Worm (Caenorhabditis elegans) whole organism, late embryonic: ENCODE measurements around the gene gop-1.

ENCODE experiments used
- C38D4.7 ChIP-seq: fragments of 200-800 bp; sonication (Bioruptor generic); optimal IDR thresholded peaks from 2 replicates; lab custom pipeline; 2018; ENCODE audit warnings: mild to moderate bottlenecking, missing genetic modification characterization, moderate library complexity, missing compliant biosample characterization
- T23F11.4 ChIP-seq: fragments of 200-800 bp; sonication (Bioruptor generic); optimal IDR thresholded peaks from 2 replicates; lab custom pipeline; 2018; ENCODE audit warnings: mild to moderate bottlenecking, missing genetic modification characterization, missing compliant biosample characterization
- ahr-1 ChIP-seq: sonication (generic microtip); optimal IDR thresholded peaks from 2 replicates; lab custom pipeline; 2016; ENCODE audit warnings: missing genetic modification characterization, missing compliant biosample characterization
- ceh-14 ChIP-seq: sonication (generic microtip); optimal IDR thresholded peaks from 2 replicates; lab custom pipeline; 2016; ENCODE audit warnings: missing genotype, missing genetic modification characterization, missing compliant biosample characterization
- ceh-18 ChIP-seq: sonication (generic microtip); optimal IDR thresholded peaks from 2 replicates; lab custom pipeline; 2016; ENCODE audit warnings: missing genetic modification characterization, missing compliant biosample characterization
- ceh-19 ChIP-seq: fragments of 200-800 bp; sonication (Bioruptor generic); optimal IDR thresholded peaks from 2 replicates; lab custom pipeline; 2018; ENCODE audit warnings: mild to moderate bottlenecking, missing genetic modification characterization, missing compliant biosample characterization
- ceh-2 ChIP-seq: sonication (generic microtip); optimal IDR thresholded peaks from 2 replicates; lab custom pipeline; 2016; ENCODE audit warnings: missing genotype, missing genetic modification characterization, missing compliant biosample characterization
- ceh-31 ChIP-seq: sonication (generic microtip); optimal IDR thresholded peaks from 2 replicates; lab custom pipeline; 2016; ENCODE audit warnings: missing genetic modification characterization, missing compliant biosample characterization
- ceh-34 ChIP-seq: sonication (generic microtip); optimal IDR thresholded peaks from 2 replicates; lab custom pipeline; 2016; ENCODE audit warnings: mild to moderate bottlenecking, missing genetic modification characterization, missing compliant biosample characterization
- ceh-6 ChIP-seq: fragments of 200-800 bp; sonication (Bioruptor generic); optimal IDR thresholded peaks from 2 replicates; lab custom pipeline; 2018; ENCODE audit warnings: mild to moderate bottlenecking, missing genetic modification characterization, missing compliant biosample characterization
- ceh-9 ChIP-seq: sonication (generic microtip); optimal IDR thresholded peaks from 2 replicates; lab custom pipeline; 2016; ENCODE audit warnings: mild to moderate bottlenecking, missing genetic modification characterization, inconsistent platforms, missing compliant biosample characterization
- elt-2 ChIP-seq: sonication (generic microtip); optimal IDR thresholded peaks from 2 replicates; lab custom pipeline; 2016; ENCODE audit warnings: missing genetic modification reagents, missing genetic modification characterization, missing compliant biosample characterization
- fkh-10 ChIP-seq: fragments of 150-350 bp; optimal IDR thresholded peaks from 2 replicates; lab custom pipeline; 2014; ENCODE audit warnings: missing biosample characterization, missing genetic modification reagents, missing genetic modification characterization
- gmeb-2 ChIP-seq: sonication (generic microtip); optimal IDR thresholded peaks from 2 replicates; lab custom pipeline; 2016; ENCODE audit warnings: missing genetic modification characterization, inconsistent platforms, missing compliant biosample characterization
- hlh-15 ChIP-seq: sonication (generic microtip); optimal IDR thresholded peaks from 2 replicates; lab custom pipeline; 2016; ENCODE audit warnings: missing genetic modification characterization, missing compliant biosample characterization
- hlh-30 ChIP-seq: sonication (generic microtip); optimal IDR thresholded peaks from 2 replicates; lab custom pipeline; 2017; ENCODE audit warnings: antibody characterized with exemption, missing genetic modification characterization, missing compliant biosample characterization; ENCODE audit not compliant: insufficient read depth
- lim-6 ChIP-seq: sonication (generic microtip); optimal IDR thresholded peaks from 2 replicates; lab custom pipeline; 2016; ENCODE audit warnings: missing genetic modification characterization, missing compliant biosample characterization
- lin-11 ChIP-seq: fragments of 200-800 bp; sonication (Bioruptor generic); optimal IDR thresholded peaks from 2 replicates; lab custom pipeline; 2018; ENCODE audit warnings: mild to moderate bottlenecking, missing genetic modification characterization, missing compliant biosample characterization
- nfya-1 ChIP-seq: sonication (generic microtip); optimal IDR thresholded peaks from 2 replicates; lab custom pipeline; 2017; ENCODE audit warnings: missing genetic modification characterization, mild to moderate bottlenecking, missing compliant biosample characterization, antibody characterized with exemption, moderate library complexity
- nhr-232 ChIP-seq: sonication (generic microtip); optimal IDR thresholded peaks from 2 replicates; lab custom pipeline; 2016; ENCODE audit warnings: missing genetic modification characterization, missing compliant biosample characterization
- npax-4 ChIP-seq: sonication (generic microtip); optimal IDR thresholded peaks from 2 replicates; lab custom pipeline; 2016; ENCODE audit warnings: missing genetic modification characterization, missing compliant biosample characterization
- pat-9 ChIP-seq: fragments of 200-800 bp; sonication (Bioruptor generic); optimal IDR thresholded peaks from 2 replicates; lab custom pipeline; 2018; ENCODE audit warnings: mild to moderate bottlenecking, missing genetic modification characterization, moderate library complexity, missing compliant biosample characterization
- pax-1 ChIP-seq: fragments of 150-350 bp; optimal IDR thresholded peaks from 2 replicates; lab custom pipeline; 2014; ENCODE audit warnings: missing biosample characterization, missing genetic modification characterization
- pha-2 ChIP-seq: sonication (generic microtip); optimal IDR thresholded peaks from 2 replicates; lab custom pipeline; 2017; ENCODE audit warnings: mild to moderate bottlenecking, missing genetic modification characterization, missing compliant biosample characterization
- pha-4 ChIP-seq: fragments of 150-350 bp; optimal IDR thresholded peaks from 2 replicates; lab custom pipeline; 2018; ENCODE audit warnings: missing biosample characterization, missing genetic modification reagents, missing genetic modification characterization
- pqm-1 ChIP-seq: sonication (generic microtip); optimal IDR thresholded peaks from 2 replicates; lab custom pipeline; 2016; ENCODE audit warnings: missing genetic modification characterization, missing compliant biosample characterization
- pros-1 ChIP-seq: fragments of 150-350 bp; optimal IDR thresholded peaks from 2 replicates; lab custom pipeline; 2014; ENCODE audit warnings: missing biosample characterization, missing genetic modification reagents, missing genetic modification characterization
- ref-2 ChIP-seq: sonication (generic microtip); optimal IDR thresholded peaks from 2 replicates; lab custom pipeline; 2016; ENCODE audit warnings: missing genetic modification characterization, missing compliant biosample characterization
- sox-2 ChIP-seq: fragments of 200-800 bp; sonication (Bioruptor generic); IDR thresholded peaks from 2 replicates; pipeline ENCODE4 v1.3.6; 2022; ENCODE audit warnings: missing genetic modification reagents, missing genetic modification characterization, missing compliant biosample characterization
- sox-4 ChIP-seq: sonication (generic microtip); optimal IDR thresholded peaks from 2 replicates; lab custom pipeline; 2017; ENCODE audit warnings: mild to moderate bottlenecking, missing genetic modification characterization, inconsistent platforms, missing compliant biosample characterization
- tbx-2 ChIP-seq: sonication (generic microtip); optimal IDR thresholded peaks from 2 replicates; lab custom pipeline; 2016; ENCODE audit warnings: missing genetic modification characterization, missing compliant biosample characterization
- unc-3 ChIP-seq, 2 experiments: fragments of 200-800 bp in 1 of 2; sonication (Bioruptor generic) in 1 of 2; sonication (generic microtip) in 1 of 2; conservative IDR thresholded peaks in 1 of 2; optimal IDR thresholded peaks in 1 of 2; 2 replicates each; pipeline versions ENCODE4 v1.3.6 to Lab custom; 2016 to 2022; ENCODE audit warnings: missing compliant biosample characterization in 2 of 2, missing genetic modification characterization in 2 of 2, missing genetic modification reagents in 1 of 2
- unc-55 ChIP-seq: sonication (generic microtip); optimal IDR thresholded peaks from 2 replicates; lab custom pipeline; 2017; ENCODE audit warnings: missing biosample characterization, missing genetic modification reagents, missing genetic modification characterization
- zip-5 ChIP-seq: sonication (generic microtip); optimal IDR thresholded peaks from 2 replicates; lab custom pipeline; 2016; ENCODE audit warnings: missing genetic modification characterization, missing compliant biosample characterization
- ztf-16 ChIP-seq: sonication (generic microtip); optimal IDR thresholded peaks from 2 replicates; lab custom pipeline; 2017; ENCODE audit warnings: missing genetic modification characterization, missing compliant biosample characterization

gop-1 gene

ce11 chrIII:5211137-5211648 is 43.0 kb upstream of the gop-1 start (continued):
- TF ChIP-seq elt-2 (peak; percentile 74), nfya-1 (tag; lab: Kevin White, UChicago) (peak; percentile 1), sox-4 (tag; lab: Kevin White, UChicago) (peak; percentile 63), ztf-16 (peak; percentile 10), ahr-1 (tag; lab: Kevin White, UChicago) (peak; percentile 20), zip-5 (tag; lab: Kevin White, UChicago) (peak; percentile 4), hlh-15 (tag; lab: Kevin White, UChicago) (peak; percentile 60), ceh-31 (tag; lab: Kevin White, UChicago) (peak; percentile 54), ceh-14 (tag; lab: Kevin White, UChicago) (peak; percentile 41), gmeb-2 (tag; lab: Kevin White, UChicago) (peak; percentile 43)

DNA sequence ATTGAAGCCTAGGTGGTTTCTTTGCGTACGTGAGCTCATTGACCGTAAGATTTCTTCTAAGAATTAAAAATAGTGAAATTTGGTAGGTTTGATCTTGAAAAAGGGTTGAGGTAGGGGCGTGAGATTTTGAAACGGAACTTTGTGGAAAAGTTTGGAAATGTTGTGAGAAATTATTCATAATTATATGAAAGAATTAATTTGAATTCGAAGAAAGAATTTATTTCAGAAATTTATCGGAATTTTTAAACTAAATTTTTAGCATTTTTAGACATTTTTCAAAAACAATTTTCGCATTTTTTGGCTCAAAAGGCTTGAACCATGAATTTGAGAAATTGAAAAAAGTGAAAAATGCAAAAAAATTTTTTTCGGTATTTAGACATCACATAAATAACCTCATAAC is 40.1 kb upstream of the gop-1 start:
- no peak for TF ChIP-seq npax-4 (tag; lab: Kevin White, UChicago)
- no peak for TF ChIP-seq ref-2 (tag; lab: Kevin White, UChicago)
- TF ChIP-seq fkh-10 (GFP tag; lab: Kevin White, UChicago) = no peak
- TF ChIP-seq nhr-232 (tag; lab: Kevin White, UChicago) = no peak
- no peak for TF ChIP-seq pax-1 (tag; lab: Kevin White, UChicago)
- no peak for TF ChIP-seq ceh-18 (tag; lab: Kevin White, UChicago)
- TF ChIP-seq, all 69 proteins: peak for 0

- TF ChIP-seq sox-2 (GFP tag; lab: Robert Waterston, UW) (no peak), ceh-34 (no peak), pros-1 (no peak), lim-6 (tag; lab: Kevin White, UChicago) (no peak), gmeb-2 (tag; lab: Kevin White, UChicago) (no peak), pha-4 (tag; lab: Kevin White, UChicago) (no peak), pha-2 (tag; lab: Kevin White, UChicago) (no peak), ceh-9 (tag; lab: Kevin White, UChicago) (no peak), npax-4 (tag; lab: Kevin White, UChicago) (no peak), zip-5 (tag; lab: Kevin White, UChicago) (no peak), T23F11.4 (GFP tag; lab: Kevin White, UChicago) (no peak)
Measured at ce11 chrIII:5215375-5215774, 38.9 kb upstream of the gop-1 start, which contains the start of gene ZC155.4. ZC155.4 (minus strand) TSS chrIII:5215475.

DNA sequence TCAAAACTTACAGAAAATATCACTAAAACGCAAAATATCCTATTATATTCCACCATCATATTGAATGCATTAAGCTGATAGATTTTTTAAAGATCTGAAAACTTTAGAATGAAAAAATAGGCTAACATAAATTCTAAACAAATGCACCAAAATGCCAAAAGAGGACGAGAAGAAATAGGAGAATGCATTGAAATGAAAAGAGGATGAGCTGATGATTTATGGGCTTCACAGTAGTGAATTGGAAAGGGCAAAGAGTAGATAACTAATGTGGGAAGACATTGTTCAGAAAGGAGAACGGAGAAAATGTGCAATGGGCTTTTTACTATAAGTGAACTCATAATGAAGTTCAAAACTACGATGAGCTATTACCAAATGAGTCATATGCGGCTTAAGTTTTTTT is 36.7 kb upstream of the gop-1 start, which contains the start of gene cutl-19:
Gene cutl-19, minus strand, starts transcription at position 101 of the 400 bp plus-strand sequence.
- TF ChIP-seq tbx-2 = no peak
- TF ChIP-seq ceh-2 (tag; lab: Kevin White, UChicago) = no peak
- TF ChIP-seq pqm-1 (tag; lab: Kevin White, UChicago) = no peak
- no peak for TF ChIP-seq sox-4 (tag; lab: Kevin White, UChicago)
- no peak for TF ChIP-seq C38D4.7
- TF ChIP-seq ceh-34 = no peak
- no peak for TF ChIP-seq pha-2 (tag; lab: Kevin White, UChicago)
- no peak for TF ChIP-seq fkh-10 (GFP tag; lab: Kevin White, UChicago)
- no peak for TF ChIP-seq lin-11 (tag; lab: Kevin White, UChicago)
- no peak for TF ChIP-seq T23F11.4 (GFP tag; lab: Kevin White, UChicago)
- no peak for TF ChIP-seq ceh-6 (GFP tag; lab: Kevin White, UChicago)
- TF ChIP-seq ceh-18 (tag; lab: Kevin White, UChicago) = no peak
- TF ChIP-seq pha-4 (tag; lab: Kevin White, UChicago) = no peak
- TF ChIP-seq unc-55 = no peak
- TF ChIP-seq ceh-9 (tag; lab: Kevin White, UChicago) = no peak

- TF ChIP-seq hlh-30 (tag; lab: Kevin White, UChicago) = no peak
- TF ChIP-seq ceh-19 (GFP tag; lab: Kevin White, UChicago) = no peak
- TF ChIP-seq pha-4 (tag; lab: Kevin White, UChicago) = no peak
- TF ChIP-seq unc-3 (GFP tag; conservative IDR thresholded peaks at IDR 0.05; lab: Robert Waterston, UW) = no peak
- peak; percentile 33 for TF ChIP-seq unc-3 (tag; optimal IDR thresholded peaks at IDR 0.05; lab: Kevin White, UChicago)
- TF ChIP-seq pat-9 = no peak
- TF ChIP-seq gmeb-2 (tag; lab: Kevin White, UChicago) = no peak
- TF ChIP-seq fkh-10 (GFP tag; lab: Kevin White, UChicago) = no peak
Measured at ce11 chrIII:5218687-5219086, 35.6 kb upstream of the gop-1 start, which contains the start of gene ZC155.2. ZC155.2 (plus strand) TSS chrIII:5218987.
